Fruit fly (Drosophila melanogaster) whole organism, embryonic: Measurements from ENCODE around the gene CG45490.

Source experiments
- Abd-B ChIP-seq: fragments of 200-800 bp; sonication (Bioruptor generic); optimal IDR thresholded peaks from 2 replicates; lab custom pipeline; 2018; ENCODE audit warnings: missing biosample characterization, mild to moderate bottlenecking, missing genetic modification characterization, moderate library complexity
- Antp ChIP-seq: fragments of 200-800 bp; sonication (Bioruptor generic); optimal IDR thresholded peaks from 3 replicates; lab custom pipeline; 2016; ENCODE audit warnings: missing biosample characterization, missing genetic modification characterization
- Blimp-1 ChIP-seq: fragments of 200-800 bp; sonication (Bioruptor generic); optimal IDR thresholded peaks from 3 replicates; lab custom pipeline; 2018; ENCODE audit warnings: missing biosample characterization, missing genetic modification characterization, mild to moderate bottlenecking, moderate library complexity, missing genetic modification reagents
- CG10274 ChIP-seq: fragments of 200-800 bp; sonication (Bioruptor generic); optimal IDR thresholded peaks from 3 replicates; lab custom pipeline; 2017; ENCODE audit warnings: missing biosample characterization, mild to moderate bottlenecking, missing genetic modification characterization
- CG10462 ChIP-seq: fragments of 200-800 bp; sonication (Bioruptor generic); optimal IDR thresholded peaks from 2 replicates; lab custom pipeline; 2016; ENCODE audit warnings: missing biosample characterization, missing genetic modification characterization
- CG11398 ChIP-seq: fragments of 200-800 bp; sonication (Bioruptor generic); optimal IDR thresholded peaks from 2 replicates; lab custom pipeline; 2016; ENCODE audit warnings: missing biosample characterization, missing genetic modification characterization
- CG12236 ChIP-seq: fragments of 200-800 bp; sonication (Bioruptor generic); optimal IDR thresholded peaks from 2 replicates; lab custom pipeline; 2016; ENCODE audit warnings: missing biosample characterization, missing genetic modification characterization
- CG14014 ChIP-seq: fragments of 200-800 bp; sonication (Bioruptor generic); IDR thresholded peaks from 2 replicates; pipeline ENCODE4 v1.3.6; 2022; ENCODE audit warnings: missing biosample characterization, missing genetic modification characterization
- CG14710 ChIP-seq: fragments of 200-800 bp; sonication (Bioruptor generic); optimal IDR thresholded peaks from 3 replicates; lab custom pipeline; 2019; ENCODE audit warnings: missing biosample characterization, mild to moderate bottlenecking, missing genetic modification characterization, moderate library complexity
- CG14860 ChIP-seq: fragments of 200-800 bp; sonication (Bioruptor generic); IDR thresholded peaks from 3 replicates; pipeline ENCODE4 v1.3.6; 2022; ENCODE audit warnings: missing biosample characterization, missing genetic modification characterization; ENCODE audit not compliant: partially characterized antibody
- CG14965 ChIP-seq: fragments of 200-800 bp; sonication (Bioruptor generic); optimal IDR thresholded peaks from 2 replicates; lab custom pipeline; 2016; ENCODE audit warnings: missing biosample characterization, missing genetic modification characterization, borderline replicate concordance
- CG1602 ChIP-seq: fragments of 200-800 bp; sonication (Bioruptor generic); optimal IDR thresholded peaks from 3 replicates; lab custom pipeline; 2016; ENCODE audit warnings: missing biosample characterization, missing genetic modification characterization
- CG17328 ChIP-seq: fragments of 200-800 bp; sonication (Bioruptor generic); IDR thresholded peaks from 2 replicates; pipeline ENCODE4 v1.3.6; 2022; ENCODE audit warnings: missing biosample characterization, missing genetic modification characterization
- CG17385 ChIP-seq: fragments of 200-800 bp; sonication (Bioruptor generic); optimal IDR thresholded peaks from 3 replicates; lab custom pipeline; 2018; ENCODE audit warnings: missing biosample characterization, mild to moderate bottlenecking, missing genetic modification characterization
- CG18262 ChIP-seq: fragments of 200-800 bp; optimal IDR thresholded peaks from 3 replicates; lab custom pipeline; 2019; ENCODE audit warnings: missing biosample characterization, mild to moderate bottlenecking, missing genetic modification characterization, moderate library complexity
- CG2116 ChIP-seq: fragments of 200-800 bp; sonication (Bioruptor generic); optimal IDR thresholded peaks from 3 replicates; lab custom pipeline; 2018; ENCODE audit warnings: missing biosample characterization, mild to moderate bottlenecking, missing genetic modification characterization
- CG2678 ChIP-seq: fragments of 200-800 bp; sonication (Bioruptor generic); optimal IDR thresholded peaks from 3 replicates; lab custom pipeline; 2019; ENCODE audit warnings: missing biosample characterization, mild to moderate bottlenecking, missing genetic modification characterization, moderate library complexity
- CG2875 ChIP-seq: fragments of 200-800 bp; sonication (Bioruptor generic); optimal IDR thresholded peaks from 2 replicates; lab custom pipeline; 2017; ENCODE audit warnings: missing biosample characterization, mild to moderate bottlenecking, missing genetic modification characterization, missing genetic modification reagents
- CG32532 ChIP-seq: fragments of 200-800 bp; sonication (Bioruptor generic); IDR thresholded peaks from 2 replicates; pipeline ENCODE4 v1.3.6; 2022; ENCODE audit warnings: missing biosample characterization, missing genetic modification characterization
- CG4282 ChIP-seq: fragments of 200-800 bp; sonication (Bioruptor generic); optimal IDR thresholded peaks from 2 replicates; lab custom pipeline; 2016; ENCODE audit warnings: missing biosample characterization, missing genetic modification characterization
- CG4820 ChIP-seq: fragments of 200-800 bp; sonication (Bioruptor generic); optimal IDR thresholded peaks from 3 replicates; lab custom pipeline; 2016; ENCODE audit warnings: missing biosample characterization, missing genetic modification characterization
- CG6854 ChIP-seq: fragments of 200-800 bp; sonication (Bioruptor generic); optimal IDR thresholded peaks from 3 replicates; lab custom pipeline; 2017; ENCODE audit warnings: missing biosample characterization, mild to moderate bottlenecking, missing genetic modification characterization
- CG7786 ChIP-seq: fragments of 200-800 bp; sonication (Bioruptor generic); optimal IDR thresholded peaks from 2 replicates; lab custom pipeline; 2016; ENCODE audit warnings: missing biosample characterization, missing genetic modification characterization
- CG8089 ChIP-seq: fragments of 200-800 bp; sonication (Bioruptor generic); optimal IDR thresholded peaks from 3 replicates; lab custom pipeline; 2016; ENCODE audit warnings: missing biosample characterization, missing genetic modification characterization
- CG8359 ChIP-seq: fragments of 200-800 bp; sonication (Bioruptor generic); optimal IDR thresholded peaks from 2 replicates; lab custom pipeline; 2017; ENCODE audit warnings: missing biosample characterization, mild to moderate bottlenecking, missing genetic modification characterization, borderline replicate concordance
- CG9817 ChIP-seq: fragments of 200-800 bp; sonication (Bioruptor generic); optimal IDR thresholded peaks from 2 replicates; lab custom pipeline; 2018; ENCODE audit warnings: missing biosample characterization, mild to moderate bottlenecking, missing genetic modification characterization, moderate library complexity
- Chrac-16 ChIP-seq: fragments of 200-800 bp; sonication (Bioruptor generic); optimal IDR thresholded peaks from 3 replicates; lab custom pipeline; 2016; ENCODE audit warnings: missing biosample characterization, missing genetic modification characterization
- ERR ChIP-seq: fragments of 200-800 bp; sonication (Bioruptor generic); optimal IDR thresholded peaks from 2 replicates; lab custom pipeline; 2016; ENCODE audit warnings: missing biosample characterization, missing genetic modification characterization
- Nf-YB ChIP-seq: fragments of 200-800 bp; sonication (Bioruptor generic); optimal IDR thresholded peaks from 3 replicates; lab custom pipeline; 2019; ENCODE audit warnings: missing biosample characterization, mild to moderate bottlenecking, missing genetic modification characterization, moderate library complexity
- Opbp ChIP-seq: fragments of 200-800 bp; sonication (Bioruptor generic); IDR thresholded peaks from 3 replicates; pipeline ENCODE4 v1.3.6; 2022; ENCODE audit warnings: missing biosample characterization, missing genetic modification characterization; ENCODE audit not compliant: partially characterized antibody
- Optix ChIP-seq: fragments of 200-800 bp; sonication (Bioruptor generic); IDR thresholded peaks from 3 replicates; pipeline ENCODE4 v1.3.6; 2022; ENCODE audit warnings: missing biosample characterization, missing genetic modification characterization
- Side ChIP-seq: fragments of 200-800 bp; sonication (Bioruptor generic); optimal IDR thresholded peaks from 2 replicates; lab custom pipeline; 2016; ENCODE audit warnings: missing biosample characterization, missing genetic modification characterization
- Taf1 ChIP-seq: fragments of 200-800 bp; sonication (Bioruptor generic); IDR thresholded peaks from 2 replicates; pipeline ENCODE4 v1.3.6; 2022; ENCODE audit warnings: missing biosample characterization, missing genetic modification characterization
- Xbp1 ChIP-seq: fragments of 200-800 bp; sonication (Bioruptor generic); optimal IDR thresholded peaks from 3 replicates; lab custom pipeline; 2016; ENCODE audit warnings: missing biosample characterization, mild to moderate bottlenecking, missing genetic modification characterization
- amos ChIP-seq: fragments of 200-800 bp; sonication (Bioruptor generic); IDR thresholded peaks from 2 replicates; pipeline ENCODE4 v1.3.6; 2022; ENCODE audit warnings: missing biosample characterization, missing genetic modification characterization; ENCODE audit not compliant: partially characterized antibody
- aop ChIP-seq: fragments of 200-800 bp; sonication (Bioruptor generic); IDR thresholded peaks from 2 replicates; pipeline ENCODE4 v1.3.6; 2022; ENCODE audit warnings: missing biosample characterization, missing genetic modification characterization
- chinmo ChIP-seq: fragments of 200-800 bp; sonication (Bioruptor generic); IDR thresholded peaks from 4 replicates; pipeline ENCODE4 v1.3.6; 2022; ENCODE audit warnings: missing biosample characterization, missing genetic modification characterization; ENCODE audit not compliant: partially characterized antibody
- crc ChIP-seq: fragments of 200-800 bp; sonication (Bioruptor generic); optimal IDR thresholded peaks from 2 replicates; lab custom pipeline; 2016; ENCODE audit warnings: missing biosample characterization, missing genetic modification characterization
- dmrt11E ChIP-seq: fragments of 200-800 bp; sonication (Bioruptor generic); optimal IDR thresholded peaks from 3 replicates; lab custom pipeline; 2018; ENCODE audit warnings: missing biosample characterization, mild to moderate bottlenecking, missing genetic modification characterization, moderate library complexity
- gsb ChIP-seq: fragments of 200-800 bp; sonication (Bioruptor generic); IDR thresholded peaks from 2 replicates; pipeline ENCODE4 v1.3.6; 2022; ENCODE audit warnings: missing biosample characterization, missing genetic modification characterization
- jigr1 ChIP-seq: fragments of 200-800 bp; sonication (Bioruptor generic); IDR thresholded peaks from 3 replicates; pipeline ENCODE4 v1.3.6; 2022; ENCODE audit warnings: missing biosample characterization, missing genetic modification characterization
- lilli ChIP-seq: fragments of 200-800 bp; sonication (Bioruptor generic); optimal IDR thresholded peaks from 3 replicates; lab custom pipeline; 2016; ENCODE audit warnings: missing biosample characterization, missing genetic modification characterization
- peb ChIP-seq: fragments of 200-800 bp; sonication (Bioruptor generic); IDR thresholded peaks from 2 replicates; pipeline ENCODE4 v1.3.6; 2022; ENCODE audit warnings: missing biosample characterization, missing genetic modification characterization
- prd ChIP-seq, 3 experiments: fragments of >200 bp in 2 of 3; fragments of 200-800 bp in 1 of 3; sonication (Bioruptor generic) in 1 of 3; optimal IDR thresholded peaks in 2 of 3; IDR thresholded peaks in 1 of 3; 2 replicates in 2 of 3; 3 replicates in 1 of 3; pipeline versions ENCODE4 v1.3.6 to Lab custom; 2017 to 2022; ENCODE audit warnings: missing biosample characterization in 1 of 3, missing genetic modification characterization in 1 of 3
- repo ChIP-seq: fragments of 200-800 bp; sonication (Bioruptor generic); optimal IDR thresholded peaks from 2 replicates; lab custom pipeline; 2016; ENCODE audit warnings: missing biosample characterization, missing genetic modification characterization
- sens ChIP-seq: fragments of 200-800 bp; sonication (Bioruptor generic); peaks from one replicate; lab custom pipeline; 2016; ENCODE audit warnings: missing biosample characterization, missing genetic modification characterization
- slou ChIP-seq: fragments of 200-800 bp; sonication (Bioruptor generic); optimal IDR thresholded peaks from 3 replicates; lab custom pipeline; 2016; ENCODE audit warnings: missing biosample characterization, missing genetic modification characterization
- sqz ChIP-seq: fragments of 200-800 bp; sonication (Bioruptor generic); optimal IDR thresholded peaks from 3 replicates; lab custom pipeline; 2018; ENCODE audit warnings: missing biosample characterization, mild to moderate bottlenecking, missing genetic modification characterization
- tna ChIP-seq: fragments of 200-800 bp; sonication (Bioruptor generic); IDR thresholded peaks from 2 replicates; pipeline ENCODE4 v1.3.6; 2022; ENCODE audit warnings: missing biosample characterization, missing genetic modification characterization; ENCODE audit not compliant: partially characterized antibody
- usp ChIP-seq: fragments of >200 bp; optimal IDR thresholded peaks from 2 replicates; lab custom pipeline; 2017; ENCODE audit warnings: missing biosample characterization, missing genetic modification characterization
- zfh2 ChIP-seq: fragments of 200-800 bp; sonication (Bioruptor generic); optimal IDR thresholded peaks from 2 replicates; lab custom pipeline; 2016; ENCODE audit warnings: missing biosample characterization, missing genetic modification characterization

Gene CG45490

dm6 chrX:19964215-19964614 lies 30.1 kb upstream of the CG45490 start (continued):
- TF ChIP-seq CG17328 (GFP tag; lab: Robert Waterston, UW) (no peak), Opbp (GFP tag; lab: Robert Waterston, UW) (no peak), CG2116 (GFP tag; lab: Kevin White, UChicago) (no peak), CG8359 (GFP tag; lab: Kevin White, UChicago) (no peak), CG7786 (GFP tag; lab: Kevin White, UChicago) (peak; percentile 0), CG11398 (GFP tag; lab: Kevin White, UChicago) (no peak), Optix (no peak), crc (GFP tag; lab: Kevin White, UChicago) (no peak), Chrac-16 (GFP tag; lab: Kevin White, UChicago) (peak; percentile 17), CG4282 (GFP tag; lab: Kevin White, UChicago) (no peak), CG10462 (GFP tag; lab: Kevin White, UChicago) (no peak), slou (GFP tag; lab: Kevin White, UChicago) (no peak), CG14014 (no peak), CG4820 (no peak), gsb (GFP tag; lab: Robert Waterston, UW) (no peak), sqz (GFP tag; lab: Kevin White, UChicago) (no peak), CG8089 (GFP tag; lab: Kevin White, UChicago) (no peak), CG9817 (peak; percentile 58), lilli (GFP tag; lab: Kevin White, UChicago) (peak; percentile 50), amos (GFP tag; lab: Robert Waterston, UW) (no peak), jigr1 (no peak), CG2678 (tag; lab: Kevin White, UChicago) (peak; percentile 67), prd (optimal IDR thresholded peaks at IDR 0.05; lab: Kevin White, UChicago) (no peak), prd (GFP tag; IDR thresholded peaks at IDR 0.05; lab: Robert Waterston, UW) (no peak), CG14860 (no peak), usp (GFP tag; lab: Kevin White, UChicago) (no peak), tna (GFP tag; lab: Robert Waterston, UW) (no peak), aop (no peak), CG1602 (GFP tag; lab: Kevin White, UChicago) (peak; percentile 33), Antp (GFP tag; lab: Kevin White, UChicago) (peak; percentile 34), peb (GFP tag; lab: Robert Waterston, UW) (no peak), CG6854 (GFP tag; lab: Kevin White, UChicago) (no peak), sens (GFP tag; lab: Kevin White, UChicago) (peak; percentile 88), zfh2 (GFP tag; lab: Kevin White, UChicago) (peak; percentile 20), Abd-B (GFP tag; lab: Kevin White, UChicago) (no peak), CG10274 (GFP tag; lab: Kevin White, UChicago) (peak; percentile 4), CG18262 (no peak), Blimp-1 (GFP tag; lab: Kevin White, UChicago) (no peak), CG2875 (GFP tag; lab: Kevin White, UChicago) (no peak), dmrt11E (tag; lab: Kevin White, UChicago) (no peak), Side (peak; percentile 2), chinmo (no peak), ERR (GFP tag; lab: Kevin White, UChicago) (no peak), CG14710 (tag; lab: Kevin White, UChicago) (no peak), CG17385 (peak; percentile 31), Nf-YB (GFP tag; lab: Kevin White, UChicago) (no peak), CG14965 (no peak), CG12236 (no peak), Xbp1 (GFP tag; lab: Kevin White, UChicago) (peak; percentile 32), Taf1 (no peak), CG32532 (0 out of 2 replicates have a peak, but pooled peaks have one; percentile 17), repo (no peak)
